Worm (Caenorhabditis elegans) whole organism, L3 larva: ENCODE results near the gene F08D12.7.

ENCODE experiments used
- mdl-1 ChIP-seq: fragments of 150-350 bp; optimal IDR thresholded peaks from 2 replicates; lab custom pipeline; 2014; ENCODE audit warnings: missing biosample characterization, missing genetic modification characterization
- nfya-1 ChIP-seq: sonication (generic microtip); optimal IDR thresholded peaks from 2 replicates; lab custom pipeline; 2017; ENCODE audit warnings: missing genetic modification characterization, mild to moderate bottlenecking, missing compliant biosample characterization, antibody characterized with exemption, moderate library complexity; ENCODE audit not compliant: insufficient read depth
- nhr-12 ChIP-seq: fragments of 150-350 bp; optimal IDR thresholded peaks from 2 replicates; lab custom pipeline; 2014; ENCODE audit warnings: missing biosample characterization, missing genetic modification characterization
- nhr-28 ChIP-seq: fragments of 150-350 bp; optimal IDR thresholded peaks from 2 replicates; lab custom pipeline; 2014; ENCODE audit warnings: missing biosample characterization, missing genetic modification characterization
- nhr-77 ChIP-seq: fragments of 150-350 bp; optimal IDR thresholded peaks from 2 replicates; lab custom pipeline; 2014; ENCODE audit warnings: missing biosample characterization, missing genetic modification characterization
- skn-1 ChIP-seq: fragments of 150-350 bp; optimal IDR thresholded peaks from 2 replicates; lab custom pipeline; 2014; ENCODE audit warnings: missing biosample characterization, missing genetic modification characterization
- unc-39 ChIP-seq: sonication (generic microtip); optimal IDR thresholded peaks from 4 replicates; lab custom pipeline; 2017; ENCODE audit warnings: missing biosample characterization, missing genetic modification characterization
- zag-1 ChIP-seq: fragments of 150-350 bp; optimal IDR thresholded peaks from 2 replicates; lab custom pipeline; 2014; ENCODE audit warnings: missing biosample characterization, missing genetic modification characterization
- ztf-4 ChIP-seq: fragments of 150-350 bp; optimal IDR thresholded peaks from 2 replicates; lab custom pipeline; 2014; ENCODE audit warnings: missing biosample characterization, missing genetic modification characterization

DNA sequence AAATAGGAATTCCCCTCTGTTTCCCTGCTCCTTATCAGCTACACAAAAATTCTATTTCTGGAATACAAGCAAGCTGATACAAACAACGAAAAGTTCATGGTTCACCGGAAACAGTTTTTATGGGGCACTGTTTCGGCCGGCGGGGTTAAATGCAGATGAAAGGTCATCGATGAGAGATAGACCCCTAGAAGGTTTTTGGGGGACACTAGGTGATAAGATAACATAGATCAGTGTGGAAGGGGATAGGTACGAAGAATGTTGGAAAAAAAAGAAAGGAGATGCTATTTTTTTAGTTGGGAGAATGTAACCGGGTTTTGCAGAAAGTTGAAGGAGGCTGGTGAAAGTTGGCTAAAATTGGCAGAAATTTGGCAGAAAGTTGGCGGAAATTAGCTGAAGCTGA lies 36.6 kb upstream of the F08D12.7 start:
- TF ChIP-seq skn-1 (tag; lab: Kevin White, UChicago) = no peak
- no peak for TF ChIP-seq mdl-1
- TF ChIP-seq ztf-4 = no peak
- TF ChIP-seq nhr-77 (tag; lab: Kevin White, UChicago) = no peak
- TF ChIP-seq zag-1 (tag; lab: Kevin White, UChicago) = no peak
- no peak for TF ChIP-seq nhr-12 (tag; lab: Kevin White, UChicago)
- no peak for TF ChIP-seq nhr-28 (tag; lab: Kevin White, UChicago)
- TF ChIP-seq nfya-1 = no peak
- no peak for TF ChIP-seq unc-39 (tag; lab: Kevin White, UChicago)
